Worm (Caenorhabditis elegans) whole organism, young adult: Measurements from ENCODE around the gene twk-5.

Experiments used
- T07F8.4 ChIP-seq: sonication (generic microtip); optimal IDR thresholded peaks from 2 replicates; lab custom pipeline; 2016; ENCODE audit warnings: mild to moderate bottlenecking, missing genetic modification characterization, moderate library complexity, missing compliant biosample characterization
- Y53G8AR.9 ChIP-seq: fragments of 200-800 bp; sonication (Bioruptor generic); conservative IDR thresholded peaks from 2 replicates; pipeline ENCODE4 v1.3.6; 2022; ENCODE audit warnings: missing genetic modification reagents, missing genetic modification characterization, missing compliant biosample characterization
- ama-1 ChIP-seq, 3 experiments: fragments of 150-350 bp in 1 of 3; sonication (generic microtip) in 2 of 3; optimal IDR thresholded peaks; 2 replicates each; lab custom pipeline; 2014 to 2018; ENCODE audit warnings: missing biosample characterization in 2 of 3, missing genetic modification characterization in 2 of 3, missing genetic modification reagents in 2 of 3
- lsl-1 ChIP-seq: fragments of 200-800 bp; sonication (Bioruptor generic); optimal IDR thresholded peaks from 2 replicates; lab custom pipeline; 2018; ENCODE audit warnings: mild to moderate bottlenecking, missing genetic modification characterization, moderate library complexity, missing compliant biosample characterization
- nfya-1 ChIP-seq: sonication (generic microtip); optimal IDR thresholded peaks from 2 replicates; lab custom pipeline; 2017; ENCODE audit warnings: antibody characterized with exemption, missing compliant biosample characterization, missing genetic modification characterization, borderline replicate concordance; ENCODE audit not compliant: insufficient read depth
- nhr-120 ChIP-seq: fragments of 200-800 bp; sonication (Bioruptor generic); IDR thresholded peaks from 2 replicates; pipeline ENCODE4 v1.3.6; 2022; ENCODE audit warnings: missing genetic modification characterization, missing compliant biosample characterization
- nhr-90 ChIP-seq: sonication (generic microtip); optimal IDR thresholded peaks from 2 replicates; lab custom pipeline; 2016; ENCODE audit warnings: missing genotype, mild to moderate bottlenecking, missing genetic modification characterization, missing compliant biosample characterization
- snpc-3.4 ChIP-seq: sonication (generic microtip); optimal IDR thresholded peaks from 2 replicates; lab custom pipeline; 2017; ENCODE audit warnings: missing genetic modification characterization, mild to moderate bottlenecking, missing compliant biosample characterization, antibody characterized with exemption, moderate library complexity, missing genotype, missing genetic modification reagents

ce11 chrII:11497365-11497764, 12.3 kb upstream of the twk-5 start, which contains the start of gene B0334.5:
- TF ChIP-seq ama-1 (optimal IDR thresholded peaks at IDR 0.05; lab: Kevin White, UChicago): no peak
- TF ChIP-seq ama-1 (GFP tag; optimal IDR thresholded peaks at IDR 0.05; lab: Kevin White, UChicago): no peak
- no peak for TF ChIP-seq nhr-90
- no peak for TF ChIP-seq lsl-1 (GFP tag; lab: Kevin White, UChicago)
- no peak for TF ChIP-seq nfya-1 (tag; lab: Kevin White, UChicago)
- TF ChIP-seq snpc-3.4 (tag; lab: Kevin White, UChicago): no peak
- no peak for TF ChIP-seq nhr-120 (GFP tag; lab: Robert Waterston, UW)
- TF ChIP-seq T07F8.4 (tag; lab: Kevin White, UChicago): no peak
- no peak for TF ChIP-seq Y53G8AR.9 (GFP tag; lab: Robert Waterston, UW)
